Worm (Caenorhabditis elegans) whole organism, L2 larva: ENCODE results near the gene C33A12.3.

Experiments used
- F13H6.1 ChIP-seq: sonication (generic microtip); optimal IDR thresholded peaks from 2 replicates; lab custom pipeline; 2016; ENCODE audit warnings: missing genetic modification characterization, missing compliant biosample characterization
- ama-1 ChIP-seq: fragments of 150-350 bp; optimal IDR thresholded peaks from 2 replicates; lab custom pipeline; 2018; ENCODE audit warnings: inconsistent platforms
- ceh-16 ChIP-seq: fragments of 150-350 bp; optimal IDR thresholded peaks from 2 replicates; lab custom pipeline; 2014; ENCODE audit warnings: missing biosample characterization, missing genetic modification characterization
- gmeb-1 ChIP-seq: fragments of 150-350 bp; optimal IDR thresholded peaks from 2 replicates; lab custom pipeline; 2014; ENCODE audit warnings: missing biosample characterization, missing genetic modification characterization
- lin-11 ChIP-seq: fragments of 150-350 bp; sonication (generic microtip); optimal IDR thresholded peaks from 2 replicates; lab custom pipeline; 2014; ENCODE audit warnings: missing biosample characterization, missing genetic modification characterization, inconsistent platforms, mixed read lengths
- lsy-2 ChIP-seq, 2 experiments: fragments of 150-350 bp in 1 of 2; sonication (generic microtip) in 1 of 2; optimal IDR thresholded peaks; 2 replicates each; lab custom pipeline; 2014 to 2017; ENCODE audit warnings: missing biosample characterization in 2 of 2, missing genetic modification characterization in 2 of 2
- nhr-10 ChIP-seq: sonication (generic microtip); optimal IDR thresholded peaks from 2 replicates; lab custom pipeline; 2017; ENCODE audit warnings: missing biosample characterization, missing genetic modification characterization
- nhr-11 ChIP-seq: fragments of 150-350 bp; optimal IDR thresholded peaks from 2 replicates; lab custom pipeline; 2014; ENCODE audit warnings: missing biosample characterization, missing genetic modification characterization
- nhr-12 ChIP-seq: fragments of 150-350 bp; optimal IDR thresholded peaks from 2 replicates; lab custom pipeline; 2014; ENCODE audit warnings: missing biosample characterization, missing genetic modification characterization
- nhr-23 ChIP-seq: fragments of 150-350 bp; optimal IDR thresholded peaks from 2 replicates; lab custom pipeline; 2014; ENCODE audit warnings: missing biosample characterization, missing genetic modification reagents, missing genetic modification characterization
- nhr-6 ChIP-seq: fragments of 150-350 bp; optimal IDR thresholded peaks from 2 replicates; lab custom pipeline; 2014; ENCODE audit warnings: missing biosample characterization, missing genetic modification characterization
- nhr-77 ChIP-seq: fragments of 150-350 bp; optimal IDR thresholded peaks from 2 replicates; lab custom pipeline; 2014; ENCODE audit warnings: missing biosample characterization, missing genetic modification characterization
- sem-4 ChIP-seq: fragments of 150-350 bp; optimal IDR thresholded peaks from 2 replicates; lab custom pipeline; 2014; ENCODE audit warnings: missing biosample characterization, missing genetic modification reagents, missing genetic modification characterization
- skn-1 ChIP-seq: sonication (generic microtip); optimal IDR thresholded peaks from 2 replicates; lab custom pipeline; 2017; ENCODE audit warnings: missing biosample characterization, missing genetic modification characterization
- sma-9 ChIP-seq, 2 experiments: fragments of 150-350 bp in 1 of 2; sonication (generic microtip) in 1 of 2; optimal IDR thresholded peaks; 2 replicates each; lab custom pipeline; 2014 to 2016; ENCODE audit warnings: missing genetic modification characterization in 2 of 2, mild to moderate bottlenecking in 1 of 2, missing biosample characterization in 1 of 2, missing compliant biosample characterization in 1 of 2, missing genetic modification reagents in 1 of 2, moderate library complexity in 1 of 2
- snpc-4 ChIP-seq: fragments of 150-350 bp; optimal IDR thresholded peaks from 2 replicates; lab custom pipeline; 2014; ENCODE audit warnings: missing biosample characterization, missing genetic modification characterization
- unc-55 ChIP-seq: fragments of 150-350 bp; sonication (generic microtip); optimal IDR thresholded peaks from 3 replicates; lab custom pipeline; 2014; ENCODE audit warnings: missing biosample characterization, missing genetic modification reagents, missing genetic modification characterization
- ztf-11 ChIP-seq: sonication (generic microtip); optimal IDR thresholded peaks from 2 replicates; lab custom pipeline; 2017; ENCODE audit warnings: missing biosample characterization, missing genetic modification characterization

The C33A12.3 gene

ce11 chrIV:9469293-9469692 is 43.5 kb downstream of the C33A12.3 start:
- peak; percentile 7 for TF ChIP-seq sma-9 (GFP tag; optimal IDR thresholded peaks at IDR 0.05; lab: Kevin White, UChicago)
- TF ChIP-seq sma-9 (tag; optimal IDR thresholded peaks at IDR 0.05; lab: Kevin White, UChicago): no peak
- no peak for TF ChIP-seq skn-1 (tag; lab: Kevin White, UChicago)
- TF ChIP-seq, all 48 proteins: peak for 1

ce11 chrIV:9467418-9467817 is 45.4 kb downstream of the C33A12.3 start, which contains the start of gene F38E11.6:
F38E11.6 (minus strand) TSS chrIV:9467518.
- TF ChIP-seq ztf-11 (tag; lab: Kevin White, UChicago): no peak
- no peak for TF ChIP-seq gmeb-1 (tag; lab: Kevin White, UChicago)
- TF ChIP-seq nhr-6: no peak
- no peak for TF ChIP-seq F13H6.1 (tag; lab: Kevin White, UChicago)
- no peak for TF ChIP-seq nhr-77 (tag; lab: Kevin White, UChicago)
- no peak for TF ChIP-seq lsy-2 (tag; optimal IDR thresholded peaks at IDR 0.05; lab: Kevin White, UChicago)
- no peak for TF ChIP-seq sem-4 (tag; lab: Kevin White, UChicago)
- no peak for TF ChIP-seq nhr-23
- no peak for TF ChIP-seq ceh-16 (tag; lab: Kevin White, UChicago)
- no peak for TF ChIP-seq nhr-11 (tag; lab: Kevin White, UChicago)
- TF ChIP-seq nhr-12 (tag; lab: Kevin White, UChicago): no peak
- TF ChIP-seq snpc-4 (tag; lab: Kevin White, UChicago): no peak
- no peak for TF ChIP-seq nhr-10
- no peak for TF ChIP-seq lin-11 (tag; lab: Kevin White, UChicago)

ce11 chrIV:9464345-9464783 is 48.4 kb downstream of the C33A12.3 start:
- TF ChIP-seq unc-55: no peak
- TF ChIP-seq snpc-4 (tag; lab: Kevin White, UChicago): peak; percentile 78
- peak; percentile 20 for TF ChIP-seq ama-1 (lab: Kevin White, UChicago)
